Worm (Caenorhabditis elegans) whole organism, L2 larva: ENCODE results near the gene Y49F6B.2.

Source experiments
- dmd-4 ChIP-seq: sonication (generic microtip); optimal IDR thresholded peaks from 2 replicates; lab custom pipeline; 2017; ENCODE audit warnings: missing biosample characterization, missing genetic modification characterization
- egl-27 ChIP-seq: sonication (generic microtip); optimal IDR thresholded peaks from 3 replicates; lab custom pipeline; 2017; ENCODE audit warnings: missing biosample characterization, missing genetic modification reagents, missing genetic modification characterization
- fos-1 ChIP-seq: fragments of 150-350 bp; optimal IDR thresholded peaks from 2 replicates; lab custom pipeline; 2014; ENCODE audit warnings: missing biosample characterization, missing genetic modification characterization
- lsy-2 ChIP-seq, 2 experiments: fragments of 150-350 bp in 1 of 2; sonication (generic microtip) in 1 of 2; optimal IDR thresholded peaks; 2 replicates each; lab custom pipeline; 2014 to 2017; ENCODE audit warnings: missing biosample characterization in 2 of 2, missing genetic modification characterization in 2 of 2
- mab-5 ChIP-seq: fragments of 150-350 bp; optimal IDR thresholded peaks from 2 replicates; lab custom pipeline; 2014; ENCODE audit warnings: missing biosample characterization, missing genetic modification characterization

- no peak for TF ChIP-seq dmd-4 (tag; lab: Kevin White, UChicago)
- no peak for TF ChIP-seq fos-1 (tag; lab: Kevin White, UChicago)
- no peak for TF ChIP-seq mab-5 (tag; lab: Kevin White, UChicago)
- TF ChIP-seq lsy-2 (tag; optimal IDR thresholded peaks at IDR 0.05; lab: Kevin White, UChicago): no peak
- no peak for TF ChIP-seq egl-27 (tag; lab: Kevin White, UChicago)
Observed at ce11 chrII:3540151-3540550, 37.4 kb downstream of the Y49F6B.2 start.
